Fruit fly (Drosophila melanogaster) whole organism: ENCODE results near the gene anne.

Experiments used
- CG8478 ChIP-seq: fragments of >200 bp; optimal IDR thresholded peaks from 2 replicates; lab custom pipeline; 2018; ENCODE audit warnings: inconsistent platforms
- Dll ChIP-seq: fragments of >200 bp; optimal IDR thresholded peaks from 2 replicates; lab custom pipeline; 2017
- EcR ChIP-seq, 2 experiments: fragments of >200 bp; optimal IDR thresholded peaks; 2 replicates each; lab custom pipeline; 2017; ENCODE audit warnings: missing biosample characterization in 2 of 2, missing genetic modification characterization in 2 of 2, missing genetic modification reagents in 2 of 2
- pan ChIP-seq: fragments of >200 bp; optimal IDR thresholded peaks from 2 replicates; lab custom pipeline; 2017
- psq ChIP-seq: fragments of >200 bp; optimal IDR thresholded peaks from 2 replicates; lab custom pipeline; 2017
- usp ChIP-seq: fragments of >200 bp; optimal IDR thresholded peaks from 2 replicates; lab custom pipeline; 2017; ENCODE audit warnings: missing biosample characterization, missing genetic modification characterization, mixed read lengths

The anne gene

dm6 chr4:131958-132623, at the start of gene anne:
Gene anne (plus strand): TSS chr4:132220.
- TF ChIP-seq CG8478 (lab: Kevin White, UChicago) (no peak), psq (lab: Kevin White, UChicago) (no peak), EcR (GFP tag; optimal IDR thresholded peaks at IDR 0.05; lab: Kevin White, UChicago) (no peak), usp (GFP tag; lab: Kevin White, UChicago) (no peak), Dll (lab: Kevin White, UChicago) (no peak), pan (no peak)

dm6 chr4:84868-85267, 47.2 kb upstream of the anne start:
- no peak for TF ChIP-seq CG8478 (lab: Kevin White, UChicago)

dm6 chr4:87278-87677, 44.7 kb upstream of the anne start:
- TF ChIP-seq usp (GFP tag; lab: Kevin White, UChicago), result no peak
- TF ChIP-seq psq (lab: Kevin White, UChicago), result no peak
- no peak for TF ChIP-seq pan
- no peak for TF ChIP-seq EcR (GFP tag; optimal IDR thresholded peaks at IDR 0.05; lab: Kevin White, UChicago)
- no peak for TF ChIP-seq CG8478 (lab: Kevin White, UChicago)
- no peak for TF ChIP-seq Dll (lab: Kevin White, UChicago)

- TF ChIP-seq pan (no peak), usp (GFP tag; lab: Kevin White, UChicago) (no peak), psq (lab: Kevin White, UChicago) (no peak), CG8478 (lab: Kevin White, UChicago) (no peak), EcR (GFP tag; optimal IDR thresholded peaks at IDR 0.05; lab: Kevin White, UChicago) (no peak), Dll (lab: Kevin White, UChicago) (no peak)
Measured at dm6 chr4:89709-90108, 42.3 kb upstream of the anne start.

- TF ChIP-seq CG8478 (lab: Kevin White, UChicago), result no peak
- no peak for TF ChIP-seq pan
- TF ChIP-seq Dll (lab: Kevin White, UChicago), result no peak
- TF ChIP-seq usp (GFP tag; lab: Kevin White, UChicago), result no peak
- no peak for TF ChIP-seq psq (lab: Kevin White, UChicago)
- TF ChIP-seq EcR (GFP tag; optimal IDR thresholded peaks at IDR 0.05; lab: Kevin White, UChicago), result no peak
Measured at dm6 chr4:92000-92399, 40.0 kb upstream of the anne start.

- TF ChIP-seq Dll (lab: Kevin White, UChicago) (no peak), CG8478 (lab: Kevin White, UChicago) (no peak), EcR (GFP tag; optimal IDR thresholded peaks at IDR 0.05; lab: Kevin White, UChicago) (no peak), usp (GFP tag; lab: Kevin White, UChicago) (no peak), psq (lab: Kevin White, UChicago) (no peak), pan (no peak)
Measured at dm6 chr4:102155-102554, 29.9 kb upstream of the anne start.

- TF ChIP-seq EcR (GFP tag; optimal IDR thresholded peaks at IDR 0.05; lab: Kevin White, UChicago), result no peak
- no peak for TF ChIP-seq psq (lab: Kevin White, UChicago)
- TF ChIP-seq pan, result no peak
- no peak for TF ChIP-seq CG8478 (lab: Kevin White, UChicago)
Measured at dm6 chr4:128884-129457, 3.0 kb upstream of the anne start.

dm6 chr4:129644-130272, 2.3 kb upstream of the anne start, which contains the start of gene Ank:
Gene Ank (minus strand): TSS chr4:129849.
- no peak for TF ChIP-seq pan
- no peak for TF ChIP-seq CG8478 (lab: Kevin White, UChicago)
- no peak for TF ChIP-seq usp (GFP tag; lab: Kevin White, UChicago)
- TF ChIP-seq Dll (lab: Kevin White, UChicago), result no peak
- TF ChIP-seq EcR (GFP tag; optimal IDR thresholded peaks at IDR 0.05; lab: Kevin White, UChicago), result no peak
- TF ChIP-seq psq (lab: Kevin White, UChicago), result no peak

- TF ChIP-seq pan (no peak), usp (GFP tag; lab: Kevin White, UChicago) (no peak), Dll (lab: Kevin White, UChicago) (no peak), EcR (GFP tag; optimal IDR thresholded peaks at IDR 0.05; lab: Kevin White, UChicago) (no peak), CG8478 (lab: Kevin White, UChicago) (no peak), psq (lab: Kevin White, UChicago) (no peak)
Measured at dm6 chr4:130558-130957, 1.5 kb upstream of the anne start.

dm6 chr4:130990-131389, 1.0 kb upstream of the anne start:
- no peak for TF ChIP-seq usp (GFP tag; lab: Kevin White, UChicago)
- TF ChIP-seq pan, result no peak

dm6 chr4:135953-136352, 3.9 kb downstream of the anne start:
- TF ChIP-seq CG8478 (lab: Kevin White, UChicago) (no peak), psq (lab: Kevin White, UChicago) (no peak), pan (no peak), Dll (lab: Kevin White, UChicago) (no peak), usp (GFP tag; lab: Kevin White, UChicago) (no peak), EcR (GFP tag; optimal IDR thresholded peaks at IDR 0.05; lab: Kevin White, UChicago) (no peak)

- TF ChIP-seq CG8478 (lab: Kevin White, UChicago) (no peak), EcR (GFP tag; optimal IDR thresholded peaks at IDR 0.05; lab: Kevin White, UChicago) (no peak), psq (lab: Kevin White, UChicago) (no peak)
Measured at dm6 chr4:149123-149522, 17.1 kb downstream of the anne start.
